Worm (Caenorhabditis elegans): Measurements from ENCODE around the gene lin-23.
A peak's percentile ranks its signal among the peaks of the same experiment; 100 is the strongest.

lin-23 gene

ce11 chrII:6394037-6394436 is 22.9 kb downstream of the lin-23 start:
- TF ChIP-seq rnt-1 (tag; optimal IDR thresholded peaks at IDR 0.05) (peak; percentile 24), nhr-85 (tag) (no peak), ceh-8 (GFP tag; optimal IDR thresholded peaks at IDR 0.05) (no peak), jun-1 (tag; optimal IDR thresholded peaks at IDR 0.05) (no peak), mef-2 (tag; optimal IDR thresholded peaks at IDR 0.05) (no peak), ceh-88 (GFP tag; IDR thresholded peaks at IDR 0.05) (no peak), hpl-2 (GFP tag; optimal IDR thresholded peaks at IDR 0.05) (no peak), nhr-237 (tag; optimal IDR thresholded peaks at IDR 0.05) (no peak)

DNA sequence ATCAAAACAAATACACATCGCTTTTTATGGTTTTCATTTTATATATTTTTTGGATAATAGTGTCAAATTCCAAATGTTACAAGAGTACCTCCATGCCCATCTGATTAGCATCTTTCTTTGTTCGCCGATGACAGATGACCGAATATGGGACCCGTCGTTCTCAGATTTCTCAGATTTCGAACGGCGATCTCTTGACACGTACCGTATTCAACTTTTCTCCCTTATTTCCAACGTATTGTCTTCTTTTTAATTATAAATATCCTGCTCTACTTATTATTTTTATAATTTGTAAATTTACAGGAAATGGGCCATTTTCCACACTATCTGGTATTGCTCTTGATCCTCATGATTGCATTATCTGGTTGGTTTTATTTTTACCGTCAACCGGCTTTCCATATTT is 27.3 kb downstream of the lin-23 start, which contains the start of gene zig-10:
zig-10 (plus strand) TSS at position 301 of the 400 bp plus-strand sequence.
- TF ChIP-seq nhr-20 (tag; optimal IDR thresholded peaks at IDR 0.05) (no peak), nhr-85 (tag) (no peak), grh-1 (GFP tag; IDR thresholded peaks at IDR 0.05) (no peak), hpl-2 (GFP tag; optimal IDR thresholded peaks at IDR 0.05) (no peak), lin-39 (tag; optimal IDR thresholded peaks at IDR 0.05) (no peak), nhr-28 (tag; optimal IDR thresholded peaks at IDR 0.05) (no peak), lin-13 (GFP tag; optimal IDR thresholded peaks at IDR 0.05) (no peak), nhr-47 (tag; optimal IDR thresholded peaks at IDR 0.05) (no peak), ama-1 (optimal IDR thresholded peaks at IDR 0.05) (no peak), mab-9 (GFP tag; IDR thresholded peaks at IDR 0.05) (no peak), mep-1 (tag; optimal IDR thresholded peaks at IDR 0.05) (no peak), nhr-90 (tag; optimal IDR thresholded peaks at IDR 0.05; ENCODE audit: poor library complexity) (no peak), F16B12.6 (tag; optimal IDR thresholded peaks at IDR 0.05) (no peak), zip-4 (GFP tag; optimal IDR thresholded peaks at IDR 0.05) (no peak), nhr-19 (GFP tag; conservative IDR thresholded peaks at IDR 0.05) (no peak), nhr-71 (tag; optimal IDR thresholded peaks at IDR 0.05) (no peak), vab-15 (tag; optimal IDR thresholded peaks at IDR 0.05) (no peak)

ce11 chrII:6401649-6402048 is 30.5 kb downstream of the lin-23 start, which contains the start of gene btb-2:
Gene btb-2, plus strand, starts transcription at chrII:6401949.
- TF ChIP-seq skn-1 (tag; optimal IDR thresholded peaks at IDR 0.05), result no peak
- TF ChIP-seq pqm-1 (tag; optimal IDR thresholded peaks at IDR 0.05), result no peak
- no peak for TF ChIP-seq C16A3.4 (tag; optimal IDR thresholded peaks at IDR 0.05)
- TF ChIP-seq sptf-1 (tag; optimal IDR thresholded peaks at IDR 0.05), result no peak

ce11 chrII:6403233-6403632 is 32.1 kb downstream of the lin-23 start, which contains the start of gene T25D10.1:
Gene T25D10.1, plus strand, starts transcription at chrII:6403401.
- TF ChIP-seq elt-2 (tag; optimal IDR thresholded peaks at IDR 0.05) (peak; percentile 37), efl-3 (GFP tag; optimal IDR thresholded peaks at IDR 0.05) (no peak)

ce11 chrII:6407279-6407678 is 36.2 kb downstream of the lin-23 start, which contains the start of gene spp-11:
Gene spp-11, minus strand, starts transcription at chrII:6407379.
- no peak for TF ChIP-seq sptf-1 (tag; optimal IDR thresholded peaks at IDR 0.05)
- no peak for TF ChIP-seq xbp-1 (tag; optimal IDR thresholded peaks at IDR 0.05)
- TF ChIP-seq Y116A8C.19 (tag; optimal IDR thresholded peaks at IDR 0.05; ENCODE audit: borderline replicate concordance), result no peak
- TF ChIP-seq fos-1 (tag; optimal IDR thresholded peaks at IDR 0.05), result no peak
- no peak for TF ChIP-seq hlh-17 (GFP tag; optimal IDR thresholded peaks at IDR 0.05; ENCODE audit: borderline replicate concordance)
- TF ChIP-seq unc-30 (tag; optimal IDR thresholded peaks at IDR 0.05), result no peak
- TF ChIP-seq nhr-76 (tag; optimal IDR thresholded peaks at IDR 0.05), result no peak
- no peak for TF ChIP-seq nhr-84 (tag; optimal IDR thresholded peaks at IDR 0.05)
- no peak for TF ChIP-seq lir-3 (tag; optimal IDR thresholded peaks at IDR 0.05; ENCODE audit: poor library complexity)
- no peak for TF ChIP-seq ces-1 (GFP tag; optimal IDR thresholded peaks at IDR 0.05)
- no peak for TF ChIP-seq ceh-90 (tag; optimal IDR thresholded peaks at IDR 0.05)
- no peak for TF ChIP-seq nhr-47 (tag; optimal IDR thresholded peaks at IDR 0.05)
- TF ChIP-seq lin-39 (tag; optimal IDR thresholded peaks at IDR 0.05), result no peak
- TF ChIP-seq lin-15B (tag; optimal IDR thresholded peaks at IDR 0.05), result no peak
- TF ChIP-seq nhr-20 (tag; optimal IDR thresholded peaks at IDR 0.05), result no peak
- TF ChIP-seq unc-130 (tag; optimal IDR thresholded peaks at IDR 0.05), result no peak
- TF ChIP-seq zip-4 (GFP tag; optimal IDR thresholded peaks at IDR 0.05), result no peak
